Worm (Caenorhabditis elegans) whole organism, L1 larva: ENCODE measurements around the gene sth-1.

Experiments used
- C16A3.4 ChIP-seq: fragments of 150-350 bp; optimal IDR thresholded peaks from 2 replicates; lab custom pipeline; 2014; ENCODE audit warnings: missing biosample characterization, missing genetic modification characterization
- Y116A8C.19 ChIP-seq: sonication (generic microtip); optimal IDR thresholded peaks from 2 replicates; lab custom pipeline; 2016; ENCODE audit warnings: missing compliant biosample characterization, missing genetic modification characterization, borderline replicate concordance
- alr-1 ChIP-seq: fragments of 200-800 bp; sonication (Bioruptor generic); optimal IDR thresholded peaks from 2 replicates; lab custom pipeline; 2018; ENCODE audit warnings: borderline replicate concordance, mild to moderate bottlenecking, missing genetic modification characterization, missing compliant biosample characterization
- ama-1 ChIP-seq: fragments of 150-350 bp; optimal IDR thresholded peaks from 2 replicates; lab custom pipeline; 2014
- blmp-1 ChIP-seq: fragments of 150-350 bp; optimal IDR thresholded peaks from 2 replicates; lab custom pipeline; 2014; ENCODE audit warnings: missing biosample characterization, missing genetic modification characterization
- ceh-63 ChIP-seq: fragments of 200-800 bp; sonication (Bioruptor generic); optimal IDR thresholded peaks from 2 replicates; lab custom pipeline; 2018; ENCODE audit warnings: mild to moderate bottlenecking, missing genetic modification characterization, missing compliant biosample characterization
- ceh-8 ChIP-seq: fragments of 200-800 bp; sonication (Bioruptor generic); optimal IDR thresholded peaks from 2 replicates; lab custom pipeline; 2018; ENCODE audit warnings: mild to moderate bottlenecking, missing genetic modification characterization, moderate library complexity, missing compliant biosample characterization
- ceh-82 ChIP-seq, 3 experiments: fragments of 150-350 bp in 1 of 3; sonication (generic microtip) in 2 of 3; optimal IDR thresholded peaks; 2 replicates each; lab custom pipeline; 2014 to 2017; ENCODE audit warnings: missing biosample characterization in 3 of 3, missing genetic modification characterization in 3 of 3
- ces-1 ChIP-seq: fragments of 150-350 bp; optimal IDR thresholded peaks from 2 replicates; lab custom pipeline; 2014; ENCODE audit warnings: missing biosample characterization, missing genetic modification reagents, missing genetic modification characterization
- dpl-1 ChIP-seq, 3 experiments: fragments of 150-350 bp in 2 of 3; sonication (generic microtip) in 1 of 3; optimal IDR thresholded peaks; 2 replicates each; lab custom pipeline; 2014 to 2017; ENCODE audit warnings: missing biosample characterization in 3 of 3, missing genetic modification characterization in 3 of 3, missing genetic modification reagents in 3 of 3
- dsc-1 ChIP-seq: sonication (generic microtip); optimal IDR thresholded peaks from 2 replicates; lab custom pipeline; 2016; ENCODE audit warnings: mild to moderate bottlenecking, missing genetic modification characterization, missing compliant biosample characterization
- efl-1 ChIP-seq, 4 experiments: fragments of 150-350 bp; optimal IDR thresholded peaks in 3 of 4; peaks in 1 of 4; 1 replicate in 1 of 4; 2 replicates in 3 of 4; lab custom pipeline; 2014; ENCODE audit warnings: missing biosample characterization in 2 of 4, missing genetic modification characterization in 2 of 4, missing genetic modification reagents in 2 of 4
- elt-2 ChIP-seq: sonication (generic microtip); optimal IDR thresholded peaks from 2 replicates; lab custom pipeline; 2016; ENCODE audit warnings: missing genetic modification characterization, mild to moderate bottlenecking, inconsistent platforms, missing compliant biosample characterization, missing genetic modification reagents
- elt-3 ChIP-seq, 6 experiments: fragments of 150-350 bp in 1 of 6; sonication (generic microtip); optimal IDR thresholded peaks; 2 replicates each; lab custom pipeline; 2017 to 2018; ENCODE audit warnings: missing biosample characterization in 6 of 6, missing genetic modification characterization in 6 of 6, inconsistent platforms in 1 of 6
- fkh-10 ChIP-seq: sonication (generic microtip); optimal IDR thresholded peaks from 2 replicates; lab custom pipeline; 2017; ENCODE audit warnings: missing biosample characterization, missing genetic modification reagents, missing genetic modification characterization
- fkh-4 ChIP-seq: sonication (generic microtip); optimal IDR thresholded peaks from 2 replicates; lab custom pipeline; 2016; ENCODE audit warnings: missing compliant biosample characterization, missing genetic modification characterization, borderline replicate concordance
- grh-1 ChIP-seq: fragments of 200-800 bp; sonication (Bioruptor generic); IDR thresholded peaks from 2 replicates; pipeline ENCODE4 v1.3.6; 2022; ENCODE audit warnings: missing genetic modification reagents, missing genetic modification characterization, missing compliant biosample characterization
- hlh-4 ChIP-seq: sonication (generic microtip); optimal IDR thresholded peaks from 2 replicates; lab custom pipeline; 2016; ENCODE audit warnings: mild to moderate bottlenecking, missing genetic modification characterization, missing compliant biosample characterization
- hpl-2 ChIP-seq: fragments of 150-350 bp; optimal IDR thresholded peaks from 2 replicates; lab custom pipeline; 2014; ENCODE audit warnings: missing biosample characterization, missing genetic modification reagents, missing genetic modification characterization
- jun-1 ChIP-seq: fragments of 150-350 bp; optimal IDR thresholded peaks from 2 replicates; lab custom pipeline; 2014; ENCODE audit warnings: missing biosample characterization, missing genetic modification reagents, missing genetic modification characterization
- lin-14 ChIP-seq: fragments of 200-800 bp; sonication (Bioruptor generic); optimal IDR thresholded peaks from 2 replicates; lab custom pipeline; 2018; ENCODE audit warnings: mild to moderate bottlenecking, missing genetic modification characterization, moderate library complexity, missing compliant biosample characterization
- lin-15B ChIP-seq: fragments of 150-350 bp; sonication (generic microtip); optimal IDR thresholded peaks from 3 replicates; lab custom pipeline; 2014; ENCODE audit warnings: missing biosample characterization, missing genetic modification characterization
- lin-35 ChIP-seq, 2 experiments: fragments of 150-350 bp; optimal IDR thresholded peaks; 2 replicates each; lab custom pipeline; 2014; ENCODE audit warnings: missing biosample characterization in 2 of 2, missing genetic modification characterization in 2 of 2, missing genetic modification reagents in 2 of 2
- lir-3 ChIP-seq: sonication (generic microtip); optimal IDR thresholded peaks from 2 replicates; lab custom pipeline; 2016; ENCODE audit warnings: mild to moderate bottlenecking, missing genetic modification characterization, moderate library complexity, missing compliant biosample characterization; ENCODE audit not compliant: poor library complexity
- lsy-2 ChIP-seq, 2 experiments: fragments of 150-350 bp; optimal IDR thresholded peaks; 2 replicates each; lab custom pipeline; 2014; ENCODE audit warnings: missing biosample characterization in 2 of 2, missing genetic modification characterization in 2 of 2
- mab-9 ChIP-seq: fragments of 200-800 bp; sonication (Bioruptor generic); IDR thresholded peaks from 2 replicates; pipeline ENCODE4 v1.3.6; 2022; ENCODE audit warnings: missing genetic modification reagents, missing genetic modification characterization, missing compliant biosample characterization
- mdl-1 ChIP-seq, 2 experiments: fragments of 150-350 bp; optimal IDR thresholded peaks; 2 replicates each; lab custom pipeline; 2014 to 2017; ENCODE audit warnings: missing biosample characterization in 2 of 2, missing genetic modification characterization in 2 of 2, inconsistent platforms in 1 of 2
- mep-1 ChIP-seq: fragments of 150-350 bp; optimal IDR thresholded peaks from 2 replicates; lab custom pipeline; 2014; ENCODE audit warnings: missing biosample characterization, missing genetic modification characterization
- nhr-11 ChIP-seq: fragments of 150-350 bp; optimal IDR thresholded peaks from 2 replicates; lab custom pipeline; 2014; ENCODE audit warnings: missing biosample characterization, missing genetic modification characterization
- nhr-12 ChIP-seq: sonication (generic microtip); optimal IDR thresholded peaks from 2 replicates; lab custom pipeline; 2017; ENCODE audit warnings: missing biosample characterization, missing genetic modification characterization
- nhr-237 ChIP-seq: fragments of 150-350 bp; optimal IDR thresholded peaks from 2 replicates; lab custom pipeline; 2014; ENCODE audit warnings: missing biosample characterization, missing genetic modification characterization
- nhr-47 ChIP-seq: sonication (generic microtip); optimal IDR thresholded peaks from 2 replicates; lab custom pipeline; 2016; ENCODE audit warnings: mild to moderate bottlenecking, missing genetic modification characterization, moderate library complexity, missing compliant biosample characterization
- nhr-71 ChIP-seq: sonication (generic microtip); optimal IDR thresholded peaks from 2 replicates; lab custom pipeline; 2016; ENCODE audit warnings: mild to moderate bottlenecking, missing genetic modification characterization, moderate library complexity, missing compliant biosample characterization
- nhr-77 ChIP-seq: fragments of 150-350 bp; optimal IDR thresholded peaks from 2 replicates; lab custom pipeline; 2014; ENCODE audit warnings: missing biosample characterization, missing genetic modification characterization
- nhr-85 ChIP-seq: sonication (generic microtip); peaks from one replicate; lab custom pipeline; 2016; ENCODE audit warnings: missing genetic modification characterization, inconsistent platforms, missing compliant biosample characterization
- pag-3 ChIP-seq: sonication (generic microtip); optimal IDR thresholded peaks from 2 replicates; lab custom pipeline; 2017; ENCODE audit warnings: missing genetic modification characterization, mild to moderate bottlenecking, missing compliant biosample characterization, antibody characterized with exemption, borderline replicate concordance; ENCODE audit not compliant: insufficient read depth
- snpc-4 ChIP-seq: fragments of 150-350 bp; optimal IDR thresholded peaks from 2 replicates; lab custom pipeline; 2014; ENCODE audit warnings: missing biosample characterization, missing genetic modification characterization
- snu-23 ChIP-seq: sonication (generic microtip); optimal IDR thresholded peaks from 2 replicates; lab custom pipeline; 2016; ENCODE audit warnings: missing genetic modification characterization, missing compliant biosample characterization
- sox-4 ChIP-seq: sonication (generic microtip); optimal IDR thresholded peaks from 2 replicates; lab custom pipeline; 2016; ENCODE audit warnings: missing genetic modification characterization, missing compliant biosample characterization
- unc-130 ChIP-seq: fragments of 150-350 bp; optimal IDR thresholded peaks from 2 replicates; lab custom pipeline; 2017; ENCODE audit warnings: missing biosample characterization, missing genetic modification characterization, inconsistent platforms
- unc-62 ChIP-seq: fragments of 150-350 bp; optimal IDR thresholded peaks from 2 replicates; lab custom pipeline; 2014; ENCODE audit warnings: missing biosample characterization, missing genetic modification reagents, missing genetic modification characterization
- unc-86 ChIP-seq: sonication (generic microtip); optimal IDR thresholded peaks from 2 replicates; lab custom pipeline; 2016; ENCODE audit warnings: missing genetic modification characterization, missing compliant biosample characterization
- vab-15 ChIP-seq: sonication (generic microtip); optimal IDR thresholded peaks from 2 replicates; lab custom pipeline; 2017; ENCODE audit warnings: missing genotype, mild to moderate bottlenecking, missing genetic modification characterization, missing compliant biosample characterization
- xbp-1 ChIP-seq: sonication (generic microtip); optimal IDR thresholded peaks from 2 replicates; lab custom pipeline; 2016; ENCODE audit warnings: missing genetic modification characterization, missing compliant biosample characterization
- zag-1 ChIP-seq: fragments of 150-350 bp; optimal IDR thresholded peaks from 2 replicates; lab custom pipeline; 2014; ENCODE audit warnings: missing biosample characterization, missing genetic modification characterization
- ztf-11 ChIP-seq, 2 experiments: sonication (generic microtip); optimal IDR thresholded peaks; 2 replicates each; lab custom pipeline; 2016 to 2017; ENCODE audit warnings: missing genetic modification characterization in 2 of 2, missing biosample characterization in 1 of 2, missing compliant biosample characterization in 1 of 2

The sth-1 gene

ce11 chrV:8013901-8014388 is 38.0 kb upstream of the sth-1 start, which contains the start of gene Y97E10AR.6:
Gene Y97E10AR.6 (minus strand): TSS chrV:8013951.
- TF ChIP-seq elt-3 (tag; optimal IDR thresholded peaks at IDR 0.05; lab: Kevin White, UChicago) (no peak), ces-1 (GFP tag; lab: Kevin White, UChicago) (no peak), fkh-4 (tag; lab: Kevin White, UChicago) (no peak), nhr-11 (no peak), grh-1 (GFP tag; lab: Robert Waterston, UW) (no peak), ceh-63 (no peak), lir-3 (tag; lab: Kevin White, UChicago) (no peak), nhr-77 (tag; lab: Kevin White, UChicago) (no peak), nhr-12 (tag; lab: Kevin White, UChicago) (no peak), nhr-85 (tag; lab: Kevin White, UChicago) (no peak), hpl-2 (GFP tag; lab: Kevin White, UChicago) (no peak), vab-15 (tag; lab: Kevin White, UChicago) (no peak), snpc-4 (tag; lab: Kevin White, UChicago) (peak; percentile 16), Y116A8C.19 (tag; lab: Kevin White, UChicago) (no peak), C16A3.4 (tag; lab: Kevin White, UChicago) (peak; percentile 46), lin-14 (GFP tag; lab: Kevin White, UChicago) (peak; percentile 54), hlh-4 (tag; lab: Kevin White, UChicago) (no peak), lin-15B (peak; percentile 20), snu-23 (GFP tag; lab: Kevin White, UChicago) (peak; percentile 36), ceh-82 (tag; optimal IDR thresholded peaks at IDR 0.05; lab: Kevin White, UChicago) (peak in 1 of 3 experiments; percentile 26), zag-1 (tag; lab: Kevin White, UChicago) (no peak), unc-62 (GFP tag; lab: Kevin White, UChicago) (no peak), mab-9 (GFP tag; lab: Robert Waterston, UW) (no peak), nhr-237 (no peak), dpl-1 (GFP tag; optimal IDR thresholded peaks at IDR 0.05; lab: Kevin White, UChicago) (peak; percentile 4 to 54 (median 29)), alr-1 (tag; lab: Kevin White, UChicago) (no peak), xbp-1 (no peak), unc-86 (tag; lab: Kevin White, UChicago) (no peak), ceh-8 (no peak), ztf-11 (tag; optimal IDR thresholded peaks at IDR 0.05; lab: Kevin White, UChicago) (no peak), mep-1 (peak; percentile 44), dsc-1 (tag; lab: Kevin White, UChicago) (no peak), elt-2 (tag; lab: Kevin White, UChicago) (no peak), lsy-2 (tag; optimal IDR thresholded peaks at IDR 0.05; lab: Kevin White, UChicago) (peak in 1 of 2 experiments; percentile 50), sox-4 (no peak), pag-3 (tag; lab: Kevin White, UChicago) (no peak), blmp-1 (tag; lab: Kevin White, UChicago) (peak; percentile 5), lin-35 (GFP tag; optimal IDR thresholded peaks at IDR 0.05; lab: Kevin White, UChicago) (peak; percentile 38 to 78), mdl-1 (tag; optimal IDR thresholded peaks at IDR 0.05; lab: Kevin White, UChicago) (peak in 1 of 2 experiments; percentile 63), efl-1 (optimal IDR thresholded peaks at IDR 0.05; lab: Kevin White, UChicago) (peak; percentile 41 to 51), efl-1 (GFP tag; optimal IDR thresholded peaks at IDR 0.05 in 1 of 2; lab: Kevin White, UChicago) (peak; percentile 55 to 73), ama-1 (lab: Kevin White, UChicago) (no peak), nhr-47 (tag; lab: Kevin White, UChicago) (no peak), fkh-10 (GFP tag; lab: Kevin White, UChicago) (no peak), unc-130 (no peak), jun-1 (tag; lab: Kevin White, UChicago) (no peak), nhr-71 (tag; lab: Kevin White, UChicago) (peak; percentile 23)
